Worm (Caenorhabditis elegans) whole organism, midembryonic: ENCODE data around the gene clec-48.

Source experiments
- T22C8.4 ChIP-seq: fragments of 200-800 bp; sonication (Bioruptor generic); IDR thresholded peaks from 2 replicates; pipeline ENCODE4 v1.3.6; 2022; ENCODE audit warnings: missing genetic modification characterization, missing compliant biosample characterization
- cog-1 ChIP-seq: sonication (generic microtip); optimal IDR thresholded peaks from 2 replicates; lab custom pipeline; 2016; ENCODE audit warnings: missing genetic modification characterization, missing compliant biosample characterization
- flt-1 ChIP-seq: fragments of 200-800 bp; sonication (Bioruptor generic); IDR thresholded peaks from 2 replicates; pipeline ENCODE4 v1.3.6; 2022; ENCODE audit warnings: missing genetic modification characterization, missing compliant biosample characterization
- med-1 ChIP-seq: sonication (generic microtip); optimal IDR thresholded peaks from 2 replicates; lab custom pipeline; 2017; ENCODE audit warnings: missing genetic modification characterization, mild to moderate bottlenecking, missing compliant biosample characterization, antibody characterized with exemption, missing genetic modification reagents; ENCODE audit not compliant: insufficient read depth
- ref-1 ChIP-seq: fragments of 200-800 bp; sonication (Bioruptor generic); conservative IDR thresholded peaks from 2 replicates; pipeline ENCODE4 v1.3.6; 2022; ENCODE audit warnings: missing genetic modification reagents, missing genetic modification characterization, missing compliant biosample characterization
- ztf-23 ChIP-seq: fragments of 200-800 bp; sonication (Bioruptor generic); IDR thresholded peaks from 2 replicates; pipeline ENCODE4 v1.3.6; 2022; ENCODE audit warnings: missing genetic modification reagents, missing genetic modification characterization, missing compliant biosample characterization

- TF ChIP-seq ref-1 (GFP tag; lab: Robert Waterston, UW) (no peak), cog-1 (no peak), flt-1 (GFP tag; lab: Robert Waterston, UW) (no peak), ztf-23 (GFP tag; lab: Robert Waterston, UW) (no peak), T22C8.4 (no peak), med-1 (GFP tag; lab: Kevin White, UChicago) (no peak)
These were observed 15.3 kb upstream of the clec-48 start, which contains the start of gene Y37H2A.13 for ce11 chrV:18142549-18142948.
